Worm (Caenorhabditis elegans): ENCODE results near the gene grd-12.

grd-12 gene

ce11 chrV:14978205-14978751, at the start of gene grd-12, which contains the start of gene F02D8.1:
Gene grd-12 (plus strand): TSS chrV:14978505.
Gene F02D8.1 (minus strand): TSS chrV:14978701.
- TF ChIP-seq pha-2 (tag; optimal IDR thresholded peaks at IDR 0.05) (no peak), odd-2 (tag; optimal IDR thresholded peaks at IDR 0.05) (no peak), hlh-30 (tag; optimal IDR thresholded peaks at IDR 0.05; ENCODE audit: insufficient read depth) (no peak), fax-1 (tag; optimal IDR thresholded peaks at IDR 0.05) (no peak), ceh-19 (GFP tag; optimal IDR thresholded peaks at IDR 0.05) (no peak), sdc-2 (tag; optimal IDR thresholded peaks at IDR 0.05) (no peak), ceh-24 (tag; optimal IDR thresholded peaks at IDR 0.05) (no peak), elt-2 (tag; optimal IDR thresholded peaks at IDR 0.05) (no peak), hlh-8 (tag; optimal IDR thresholded peaks at IDR 0.05) (no peak), pat-9 (tag; optimal IDR thresholded peaks at IDR 0.05) (no peak), hlh-15 (tag; optimal IDR thresholded peaks at IDR 0.05) (no peak), tbx-7 (tag; optimal IDR thresholded peaks at IDR 0.05) (no peak), ref-2 (tag; optimal IDR thresholded peaks at IDR 0.05) (no peak), C08G9.2 (tag; optimal IDR thresholded peaks at IDR 0.05) (no peak), unc-42 (tag; optimal IDR thresholded peaks at IDR 0.05) (no peak), nhr-232 (tag; optimal IDR thresholded peaks at IDR 0.05) (no peak)

ce11 chrV:14930168-14930567, 48.1 kb upstream of the grd-12 start:
- TF ChIP-seq pros-1 (tag; optimal IDR thresholded peaks at IDR 0.05), result no peak
- TF ChIP-seq nfya-1 (tag; optimal IDR thresholded peaks at IDR 0.05), result peak; percentile 11
- TF ChIP-seq ceh-31 (tag; optimal IDR thresholded peaks at IDR 0.05), result peak; percentile 25
- TF ChIP-seq ceh-18 (tag; optimal IDR thresholded peaks at IDR 0.05), result peak; percentile 7
- TF ChIP-seq tbx-2 (tag; optimal IDR thresholded peaks at IDR 0.05), result no peak
- TF ChIP-seq hlh-30 (tag; optimal IDR thresholded peaks at IDR 0.05; ENCODE audit: insufficient read depth), result no peak
- TF ChIP-seq lin-11 (tag; optimal IDR thresholded peaks at IDR 0.05), result no peak
- no peak for TF ChIP-seq K02D7.2 (tag; optimal IDR thresholded peaks at IDR 0.05)
- no peak for TF ChIP-seq C38D4.7 (GFP tag; optimal IDR thresholded peaks at IDR 0.05)
- no peak for TF ChIP-seq unc-86 (tag; optimal IDR thresholded peaks at IDR 0.05)
- TF ChIP-seq zip-5 (tag; optimal IDR thresholded peaks at IDR 0.05), result no peak
- peak; percentile 39 for TF ChIP-seq unc-42 (tag; optimal IDR thresholded peaks at IDR 0.05)
- TF ChIP-seq T23F11.4 (GFP tag; optimal IDR thresholded peaks at IDR 0.05), result no peak

ce11 chrV:14933450-14934218, 44.7 kb upstream of the grd-12 start:
- TF ChIP-seq ceh-31 (tag; optimal IDR thresholded peaks at IDR 0.05), result peak; percentile 27
- peak; percentile 0 for TF ChIP-seq C08G9.2 (tag; optimal IDR thresholded peaks at IDR 0.05)
- TF ChIP-seq mec-3 (tag; optimal IDR thresholded peaks at IDR 0.05; ENCODE audit: borderline replicate concordance), result peak; percentile 12
- TF ChIP-seq hlh-13 (GFP tag; optimal IDR thresholded peaks at IDR 0.05), result no peak
- peak; percentile 38 for TF ChIP-seq ceh-19 (GFP tag; optimal IDR thresholded peaks at IDR 0.05)
- TF ChIP-seq unc-42 (tag; optimal IDR thresholded peaks at IDR 0.05), result peak; percentile 14
- no peak for TF ChIP-seq lim-6 (tag; optimal IDR thresholded peaks at IDR 0.05)
- TF ChIP-seq ceh-34 (tag; optimal IDR thresholded peaks at IDR 0.05), result peak; percentile 79

- TF ChIP-seq Y22D7AL.16 (tag; optimal IDR thresholded peaks at IDR 0.05) (no peak), ceh-14 (tag; optimal IDR thresholded peaks at IDR 0.05) (no peak), unc-86 (tag; optimal IDR thresholded peaks at IDR 0.05) (no peak), eyg-1 (tag; optimal IDR thresholded peaks at IDR 0.05) (no peak), ceh-19 (GFP tag; optimal IDR thresholded peaks at IDR 0.05) (no peak), C38D4.7 (GFP tag; optimal IDR thresholded peaks at IDR 0.05) (no peak), ceh-2 (tag; optimal IDR thresholded peaks at IDR 0.05) (no peak), sox-2 (GFP tag; IDR thresholded peaks at IDR 0.05) (no peak), rnt-1 (tag; optimal IDR thresholded peaks at IDR 0.05) (no peak), ceh-45 (GFP tag; IDR thresholded peaks at IDR 0.05) (no peak), fkh-6 (tag; optimal IDR thresholded peaks at IDR 0.05) (no peak), pag-3 (tag; optimal IDR thresholded peaks at IDR 0.05; ENCODE audit: borderline replicate concordance) (no peak), nfya-1 (tag; optimal IDR thresholded peaks at IDR 0.05) (no peak), pros-1 (tag; optimal IDR thresholded peaks at IDR 0.05) (no peak), hlh-30 (tag; optimal IDR thresholded peaks at IDR 0.05; ENCODE audit: insufficient read depth) (no peak), K02D7.2 (tag; optimal IDR thresholded peaks at IDR 0.05) (no peak), elt-4 (tag; optimal IDR thresholded peaks at IDR 0.05) (no peak)
Observed at ce11 chrV:14936587-14936986, 41.7 kb upstream of the grd-12 start, which contains the start of gene C30G7.2. Gene C30G7.2 (plus strand): TSS chrV:14936887.
